Fruit fly (Drosophila melanogaster) whole organism: ENCODE results near the gene CG3009.

ENCODE experiments used
- CG8478 ChIP-seq: fragments of >200 bp; optimal IDR thresholded peaks from 2 replicates; lab custom pipeline; 2018; ENCODE audit warnings: inconsistent platforms
- Dll ChIP-seq: fragments of >200 bp; optimal IDR thresholded peaks from 2 replicates; lab custom pipeline; 2017
- EcR ChIP-seq, 2 experiments: fragments of >200 bp; optimal IDR thresholded peaks; 2 replicates each; lab custom pipeline; 2017; ENCODE audit warnings: missing biosample characterization in 2 of 2, missing genetic modification characterization in 2 of 2, missing genetic modification reagents in 2 of 2
- pan ChIP-seq: fragments of >200 bp; optimal IDR thresholded peaks from 2 replicates; lab custom pipeline; 2017
- psq ChIP-seq: fragments of >200 bp; optimal IDR thresholded peaks from 2 replicates; lab custom pipeline; 2017
- usp ChIP-seq: fragments of >200 bp; optimal IDR thresholded peaks from 2 replicates; lab custom pipeline; 2017; ENCODE audit warnings: missing biosample characterization, missing genetic modification characterization, mixed read lengths

Gene CG3009

dm6 chrX:4687778-4688399 is 21.4 kb upstream of the CG3009 start, which contains the start of gene ctp:
TSS of gene ctp (plus strand) at chrX:4687800.
- TF ChIP-seq usp (GFP tag; lab: Kevin White, UChicago), result no peak
- TF ChIP-seq CG8478, result no peak
- TF ChIP-seq pan (lab: Kevin White, UChicago), result no peak
- TF ChIP-seq EcR (GFP tag; optimal IDR thresholded peaks at IDR 0.05; lab: Kevin White, UChicago), result no peak
- TF ChIP-seq Dll, result no peak
- no peak for TF ChIP-seq psq (lab: Kevin White, UChicago)

- TF ChIP-seq CG8478 (no peak), EcR (GFP tag; optimal IDR thresholded peaks at IDR 0.05; lab: Kevin White, UChicago) (no peak), Dll (no peak), usp (GFP tag; lab: Kevin White, UChicago) (no peak), pan (lab: Kevin White, UChicago) (no peak), psq (lab: Kevin White, UChicago) (no peak)
Measured at dm6 chrX:4686723-4687122, 20.2 kb upstream of the CG3009 start, which contains the start of gene Pp2C1. TSS of gene Pp2C1 (minus strand) at chrX:4686903.

dm6 chrX:4686150-4686549 is 19.6 kb upstream of the CG3009 start:
- TF ChIP-seq usp (GFP tag; lab: Kevin White, UChicago) (no peak), pan (lab: Kevin White, UChicago) (no peak), CG8478 (peak; percentile 80), psq (lab: Kevin White, UChicago) (no peak), Dll (no peak), EcR (GFP tag; optimal IDR thresholded peaks at IDR 0.05; lab: Kevin White, UChicago) (no peak)

dm6 chrX:4684444-4684924 is 18.0 kb upstream of the CG3009 start:
- TF ChIP-seq CG8478, result peak; percentile 78
- no peak for TF ChIP-seq pan (lab: Kevin White, UChicago)
- no peak for TF ChIP-seq EcR (GFP tag; optimal IDR thresholded peaks at IDR 0.05; lab: Kevin White, UChicago)
- no peak for TF ChIP-seq usp (GFP tag; lab: Kevin White, UChicago)
- TF ChIP-seq Dll, result peak; percentile 19

dm6 chrX:4679813-4680381 is 13.4 kb upstream of the CG3009 start:
- TF ChIP-seq Dll (no peak), EcR (GFP tag; optimal IDR thresholded peaks at IDR 0.05; lab: Kevin White, UChicago) (no peak)

dm6 chrX:4678913-4679812 is 12.7 kb upstream of the CG3009 start, which contains the start of gene fzr:
TSS of gene fzr (minus strand) at chrX:4679537.
- TF ChIP-seq EcR (GFP tag; optimal IDR thresholded peaks at IDR 0.05; lab: Kevin White, UChicago), result no peak
- no peak for TF ChIP-seq usp (GFP tag; lab: Kevin White, UChicago)

dm6 chrX:4678146-4678912 is 11.8 kb upstream of the CG3009 start:
- TF ChIP-seq EcR (GFP tag; optimal IDR thresholded peaks at IDR 0.05; lab: Kevin White, UChicago) (peak in 1 of 2 experiments; percentile 75), pan (lab: Kevin White, UChicago) (no peak)

dm6 chrX:4677427-4677826 is 10.9 kb upstream of the CG3009 start:
- TF ChIP-seq CG8478, result no peak
- no peak for TF ChIP-seq Dll
- no peak for TF ChIP-seq EcR (GFP tag; optimal IDR thresholded peaks at IDR 0.05; lab: Kevin White, UChicago)
- no peak for TF ChIP-seq usp (GFP tag; lab: Kevin White, UChicago)
- TF ChIP-seq pan (lab: Kevin White, UChicago), result no peak
- TF ChIP-seq psq (lab: Kevin White, UChicago), result no peak

dm6 chrX:4675054-4675453 is 8.6 kb upstream of the CG3009 start:
- TF ChIP-seq usp (GFP tag; lab: Kevin White, UChicago), result no peak
- no peak for TF ChIP-seq pan (lab: Kevin White, UChicago)
- no peak for TF ChIP-seq psq (lab: Kevin White, UChicago)
- TF ChIP-seq CG8478, result no peak
- TF ChIP-seq EcR (GFP tag; optimal IDR thresholded peaks at IDR 0.05; lab: Kevin White, UChicago), result no peak
- TF ChIP-seq Dll, result no peak

dm6 chrX:4671194-4671626 is 4.7 kb upstream of the CG3009 start:
- TF ChIP-seq Dll, result no peak
- TF ChIP-seq usp (GFP tag; lab: Kevin White, UChicago), result no peak
- TF ChIP-seq CG8478, result no peak
- no peak for TF ChIP-seq pan (lab: Kevin White, UChicago)
- TF ChIP-seq EcR (GFP tag; optimal IDR thresholded peaks at IDR 0.05; lab: Kevin White, UChicago), result no peak
- TF ChIP-seq psq (lab: Kevin White, UChicago), result no peak

- TF ChIP-seq psq (lab: Kevin White, UChicago) (no peak), pan (lab: Kevin White, UChicago) (no peak), EcR (GFP tag; optimal IDR thresholded peaks at IDR 0.05; lab: Kevin White, UChicago) (no peak), usp (GFP tag; lab: Kevin White, UChicago) (no peak), CG8478 (no peak), Dll (no peak)
Measured at dm6 chrX:4669438-4669837, 2.9 kb upstream of the CG3009 start.
